Worm (Caenorhabditis elegans): ENCODE data around the gene vha-3.

DNA sequence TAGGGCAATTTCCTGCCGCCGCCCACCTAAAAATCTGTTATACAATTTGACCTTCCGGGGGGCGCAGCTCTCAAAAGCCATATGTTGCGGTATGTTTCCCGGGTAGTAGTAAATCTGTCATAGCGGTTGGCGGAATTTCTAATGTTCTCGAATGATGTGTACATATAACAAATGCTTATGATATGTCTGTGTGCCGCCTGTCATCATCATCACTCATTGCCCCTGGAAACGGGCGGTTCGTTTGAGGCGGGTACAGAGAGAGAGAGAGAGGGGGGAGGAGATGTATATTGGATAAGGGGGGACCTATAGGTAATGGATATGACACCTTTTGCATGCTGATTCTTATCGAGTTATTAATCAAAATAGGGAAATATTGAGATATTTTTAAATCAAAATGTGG, 19.1 kb downstream of the vha-3 start:
- TF ChIP-seq cog-1 (tag; optimal IDR thresholded peaks at IDR 0.05) (no peak), klf-2 (GFP tag; conservative IDR thresholded peaks at IDR 0.05) (no peak), med-1 (GFP tag; optimal IDR thresholded peaks at IDR 0.05; ENCODE audit: insufficient read depth) (no peak)
